Worm (Caenorhabditis elegans): ENCODE results near the gene F58H1.5.

ce11 chrV:12006495-12006894 is 48.3 kb downstream of the F58H1.5 start, which contains the start of gene F57F5.3:
- TF ChIP-seq ahr-1 (tag; optimal IDR thresholded peaks at IDR 0.05) (no peak), nhr-232 (tag; optimal IDR thresholded peaks at IDR 0.05) (no peak), dmd-4 (tag; optimal IDR thresholded peaks at IDR 0.05; ENCODE audit: borderline replicate concordance) (no peak), Y22D7AL.16 (tag; optimal IDR thresholded peaks at IDR 0.05) (no peak), ama-1 (optimal IDR thresholded peaks at IDR 0.05) (no peak), sox-2 (GFP tag; IDR thresholded peaks at IDR 0.05) (no peak), ztf-16 (tag; optimal IDR thresholded peaks at IDR 0.05) (no peak), F13H6.1 (tag; optimal IDR thresholded peaks at IDR 0.05) (no peak), unc-86 (tag; optimal IDR thresholded peaks at IDR 0.05) (no peak), pha-4 (tag; optimal IDR thresholded peaks at IDR 0.05) (no peak), tbx-2 (tag; optimal IDR thresholded peaks at IDR 0.05) (no peak)

Data from whole organism, late embryonic.